Worm (Caenorhabditis elegans) whole organism, midembryonic: ENCODE results near the gene npr-4.

Experiments used
- cog-1 ChIP-seq: sonication (generic microtip); optimal IDR thresholded peaks from 2 replicates; lab custom pipeline; 2016; ENCODE audit warnings: missing genetic modification characterization, missing compliant biosample characterization
- flt-1 ChIP-seq: fragments of 200-800 bp; sonication (Bioruptor generic); IDR thresholded peaks from 2 replicates; pipeline ENCODE4 v1.3.6; 2022; ENCODE audit warnings: missing genetic modification characterization, missing compliant biosample characterization
- med-1 ChIP-seq: sonication (generic microtip); optimal IDR thresholded peaks from 2 replicates; lab custom pipeline; 2017; ENCODE audit warnings: missing genetic modification characterization, mild to moderate bottlenecking, missing compliant biosample characterization, antibody characterized with exemption, missing genetic modification reagents; ENCODE audit not compliant: insufficient read depth
- tab-1 ChIP-seq: fragments of 200-800 bp; sonication (Bioruptor generic); IDR thresholded peaks from 2 replicates; pipeline ENCODE4 v1.3.6; 2022; ENCODE audit warnings: missing genetic modification characterization, missing compliant biosample characterization
- ztf-23 ChIP-seq: fragments of 200-800 bp; sonication (Bioruptor generic); IDR thresholded peaks from 2 replicates; pipeline ENCODE4 v1.3.6; 2022; ENCODE audit warnings: missing genetic modification reagents, missing genetic modification characterization, missing compliant biosample characterization
- ztf-29 ChIP-seq: fragments of 200-800 bp; sonication (Bioruptor generic); IDR thresholded peaks from 2 replicates; pipeline ENCODE4 v1.3.6; 2022; ENCODE audit warnings: missing genetic modification reagents, missing genetic modification characterization, missing compliant biosample characterization

- TF ChIP-seq ztf-23 (GFP tag; lab: Robert Waterston, UW), result no peak
- TF ChIP-seq ztf-29 (GFP tag; lab: Robert Waterston, UW), result no peak
- TF ChIP-seq flt-1 (GFP tag; lab: Robert Waterston, UW), result no peak
- TF ChIP-seq med-1 (GFP tag; lab: Kevin White, UChicago), result no peak
- TF ChIP-seq cog-1 (tag; lab: Kevin White, UChicago), result no peak
- no peak for TF ChIP-seq tab-1
Measured at ce11 chrX:12509334-12509944, 42.0 kb downstream of the npr-4 start.
